Fruit fly (Drosophila melanogaster) whole organism: ENCODE measurements around the gene Tmhs.

Experiments used
- CG8478 ChIP-seq: fragments of >200 bp; optimal IDR thresholded peaks from 2 replicates; lab custom pipeline; 2018; ENCODE audit warnings: inconsistent platforms
- Dll ChIP-seq: fragments of >200 bp; optimal IDR thresholded peaks from 2 replicates; lab custom pipeline; 2017
- EcR ChIP-seq, 2 experiments: fragments of >200 bp; optimal IDR thresholded peaks; 2 replicates each; lab custom pipeline; 2017; ENCODE audit warnings: missing biosample characterization in 2 of 2, missing genetic modification characterization in 2 of 2, missing genetic modification reagents in 2 of 2
- pan ChIP-seq: fragments of >200 bp; optimal IDR thresholded peaks from 2 replicates; lab custom pipeline; 2017
- psq ChIP-seq: fragments of >200 bp; optimal IDR thresholded peaks from 2 replicates; lab custom pipeline; 2017
- usp ChIP-seq: fragments of >200 bp; optimal IDR thresholded peaks from 2 replicates; lab custom pipeline; 2017; ENCODE audit warnings: missing biosample characterization, missing genetic modification characterization, mixed read lengths

Tmhs gene

dm6 chr3L:1897709-1898108, 12.3 kb downstream of the Tmhs start:
- no peak for TF ChIP-seq psq (lab: Kevin White, UChicago)
- TF ChIP-seq pan (lab: Kevin White, UChicago) = no peak
- no peak for TF ChIP-seq usp (GFP tag; lab: Kevin White, UChicago)
- TF ChIP-seq EcR (GFP tag; optimal IDR thresholded peaks at IDR 0.05; lab: Kevin White, UChicago) = no peak
- TF ChIP-seq Dll (lab: Kevin White, UChicago) = no peak
- no peak for TF ChIP-seq CG8478

- TF ChIP-seq Dll (lab: Kevin White, UChicago) (peak; percentile 13), pan (lab: Kevin White, UChicago) (no peak)
Observed at dm6 chr3L:1899616-1900015, 14.2 kb downstream of the Tmhs start.

DNA sequence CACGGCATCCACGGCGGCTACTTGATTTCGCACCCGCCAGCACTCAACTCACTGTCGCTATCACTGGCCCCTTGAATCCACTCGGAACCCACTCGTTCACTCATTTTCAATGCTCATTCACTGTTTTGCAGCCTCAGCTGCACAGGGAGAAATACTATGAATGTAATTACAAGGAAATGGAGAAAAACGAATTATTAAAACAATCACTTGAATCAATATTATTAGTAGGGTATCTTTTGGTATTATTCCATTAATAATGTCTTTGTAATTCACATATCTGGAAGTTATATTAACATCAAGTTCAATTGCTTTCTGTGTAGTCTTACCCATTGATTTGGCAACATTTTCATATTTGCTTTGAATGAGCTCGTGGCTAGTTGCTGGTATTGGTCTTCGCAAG, 15.2 kb downstream of the Tmhs start:
- no peak for TF ChIP-seq EcR (GFP tag; optimal IDR thresholded peaks at IDR 0.05; lab: Kevin White, UChicago)
- TF ChIP-seq pan (lab: Kevin White, UChicago) = no peak
- TF ChIP-seq CG8478 = no peak
- TF ChIP-seq Dll (lab: Kevin White, UChicago) = no peak
- TF ChIP-seq usp (GFP tag; lab: Kevin White, UChicago) = no peak

DNA sequence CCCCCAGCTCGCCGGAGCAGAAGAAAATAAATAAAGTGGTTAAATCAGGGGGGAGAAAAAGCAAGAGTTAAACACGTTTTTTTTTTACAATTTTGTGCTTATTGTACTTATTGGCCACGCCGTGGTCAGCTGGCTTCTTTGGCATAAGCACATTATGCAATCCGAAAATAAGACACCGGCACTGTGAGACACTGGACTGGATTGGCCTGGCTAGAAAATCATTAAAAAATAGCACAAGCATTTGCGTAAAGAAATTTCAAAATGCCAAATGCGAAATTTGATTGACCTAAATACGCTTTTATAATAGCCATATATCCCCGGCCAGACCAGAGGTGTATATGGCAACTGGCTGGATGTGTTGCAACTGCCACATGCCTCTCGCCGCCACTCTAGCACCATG, 19.0 kb downstream of the Tmhs start:
- no peak for TF ChIP-seq CG8478
- no peak for TF ChIP-seq EcR (GFP tag; optimal IDR thresholded peaks at IDR 0.05; lab: Kevin White, UChicago)
- TF ChIP-seq Dll (lab: Kevin White, UChicago) = no peak
- TF ChIP-seq usp (GFP tag; lab: Kevin White, UChicago) = no peak
- no peak for TF ChIP-seq psq (lab: Kevin White, UChicago)
- no peak for TF ChIP-seq pan (lab: Kevin White, UChicago)

- TF ChIP-seq pan (lab: Kevin White, UChicago) (no peak), EcR (GFP tag; optimal IDR thresholded peaks at IDR 0.05; lab: Kevin White, UChicago) (no peak), Dll (lab: Kevin White, UChicago) (no peak), CG8478 (no peak), usp (GFP tag; lab: Kevin White, UChicago) (no peak), psq (lab: Kevin White, UChicago) (no peak)
Observed at dm6 chr3L:1905273-1905672, 19.8 kb downstream of the Tmhs start.

DNA sequence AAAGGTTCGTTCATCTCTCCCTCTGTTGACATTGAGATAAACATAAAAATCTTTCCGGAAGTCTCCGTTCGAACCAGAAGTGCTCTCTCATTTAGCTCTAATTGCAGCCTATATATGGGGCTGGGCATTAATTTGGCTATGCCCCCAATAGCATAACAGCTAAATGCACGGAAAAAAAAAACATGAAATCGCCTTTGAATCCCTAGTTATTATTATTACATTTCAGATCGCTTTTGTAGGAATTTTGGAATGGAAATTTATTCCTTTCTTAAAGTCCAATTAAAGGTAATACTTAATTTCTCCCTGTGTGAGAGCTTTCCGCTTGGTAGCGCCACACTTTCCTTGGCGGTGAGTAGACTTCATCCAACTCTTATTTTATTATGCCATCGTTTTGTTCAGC, 20.8 kb downstream of the Tmhs start:
- TF ChIP-seq CG8478 (no peak), EcR (GFP tag; optimal IDR thresholded peaks at IDR 0.05; lab: Kevin White, UChicago) (no peak), Dll (lab: Kevin White, UChicago) (no peak), psq (lab: Kevin White, UChicago) (no peak), pan (lab: Kevin White, UChicago) (no peak), usp (GFP tag; lab: Kevin White, UChicago) (no peak)

DNA sequence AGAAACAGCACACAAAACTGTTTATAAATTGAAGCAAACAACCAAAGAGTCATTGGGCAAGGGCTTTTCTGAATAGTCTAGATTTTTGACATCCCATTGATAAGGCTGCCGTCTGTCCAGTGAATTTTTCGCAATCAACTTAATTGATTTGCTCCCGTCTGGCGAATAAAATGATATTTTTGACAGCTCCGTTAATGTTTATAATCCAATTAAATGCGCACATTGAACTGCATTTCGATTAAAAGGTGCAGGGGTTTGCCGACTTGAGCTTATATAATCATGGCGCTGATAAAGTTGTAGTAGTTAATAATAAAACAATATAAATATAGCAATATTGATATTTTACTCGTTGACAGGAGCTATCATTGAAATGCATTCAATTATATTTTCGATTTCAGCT, 23.5 kb downstream of the Tmhs start:
- TF ChIP-seq psq (lab: Kevin White, UChicago) = no peak
- no peak for TF ChIP-seq pan (lab: Kevin White, UChicago)
- no peak for TF ChIP-seq usp (GFP tag; lab: Kevin White, UChicago)

- TF ChIP-seq psq (lab: Kevin White, UChicago) = no peak
- no peak for TF ChIP-seq Dll (lab: Kevin White, UChicago)
- TF ChIP-seq pan (lab: Kevin White, UChicago) = no peak
- no peak for TF ChIP-seq usp (GFP tag; lab: Kevin White, UChicago)
- no peak for TF ChIP-seq CG8478
- TF ChIP-seq EcR (GFP tag; optimal IDR thresholded peaks at IDR 0.05; lab: Kevin White, UChicago) = no peak
Observed at dm6 chr3L:1910107-1910506, 24.6 kb downstream of the Tmhs start, which contains the start of gene dsb. Gene dsb (minus strand): TSS chr3L:1910197.

- TF ChIP-seq usp (GFP tag; lab: Kevin White, UChicago) (no peak), EcR (GFP tag; optimal IDR thresholded peaks at IDR 0.05; lab: Kevin White, UChicago) (no peak), Dll (lab: Kevin White, UChicago) (no peak), CG8478 (no peak), pan (lab: Kevin White, UChicago) (no peak), psq (lab: Kevin White, UChicago) (no peak)
Observed at dm6 chr3L:1914668-1915067, 29.2 kb downstream of the Tmhs start.

dm6 chr3L:1916617-1917016, 31.2 kb downstream of the Tmhs start:
- TF ChIP-seq pan (lab: Kevin White, UChicago) = no peak
- no peak for TF ChIP-seq psq (lab: Kevin White, UChicago)
- TF ChIP-seq EcR (GFP tag; optimal IDR thresholded peaks at IDR 0.05; lab: Kevin White, UChicago) = no peak
- no peak for TF ChIP-seq usp (GFP tag; lab: Kevin White, UChicago)
- TF ChIP-seq Dll (lab: Kevin White, UChicago) = no peak
- no peak for TF ChIP-seq CG8478

DNA sequence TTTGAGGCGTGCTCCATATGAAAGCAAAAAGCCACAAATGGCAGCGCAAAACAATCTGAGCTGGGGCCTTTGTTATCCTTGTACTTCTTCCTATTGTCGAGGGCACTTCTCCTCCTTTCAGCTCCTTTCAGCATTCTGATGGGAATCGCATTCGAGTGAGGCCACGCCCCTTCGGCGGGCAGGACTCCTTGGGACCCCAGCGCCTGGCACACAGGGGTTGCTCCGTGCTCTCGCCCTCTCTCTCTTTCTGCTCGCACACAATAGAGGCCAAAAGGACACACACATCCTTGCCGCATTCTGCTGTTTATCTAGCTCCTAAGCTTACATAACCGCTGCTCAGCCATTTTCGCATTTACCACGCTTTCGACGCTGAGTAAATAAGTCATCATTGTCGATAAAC, 34.6 kb downstream of the Tmhs start:
- TF ChIP-seq CG8478 (no peak), pan (lab: Kevin White, UChicago) (no peak), psq (lab: Kevin White, UChicago) (no peak), Dll (lab: Kevin White, UChicago) (no peak)

- no peak for TF ChIP-seq CG8478
- TF ChIP-seq usp (GFP tag; lab: Kevin White, UChicago) = no peak
- no peak for TF ChIP-seq psq (lab: Kevin White, UChicago)
- no peak for TF ChIP-seq Dll (lab: Kevin White, UChicago)
- TF ChIP-seq pan (lab: Kevin White, UChicago) = no peak
- no peak for TF ChIP-seq EcR (GFP tag; optimal IDR thresholded peaks at IDR 0.05; lab: Kevin White, UChicago)
Observed at dm6 chr3L:1920943-1921342, 35.5 kb downstream of the Tmhs start, which contains the start of gene Dbx. Gene Dbx (plus strand): TSS chr3L:1921307.

DNA sequence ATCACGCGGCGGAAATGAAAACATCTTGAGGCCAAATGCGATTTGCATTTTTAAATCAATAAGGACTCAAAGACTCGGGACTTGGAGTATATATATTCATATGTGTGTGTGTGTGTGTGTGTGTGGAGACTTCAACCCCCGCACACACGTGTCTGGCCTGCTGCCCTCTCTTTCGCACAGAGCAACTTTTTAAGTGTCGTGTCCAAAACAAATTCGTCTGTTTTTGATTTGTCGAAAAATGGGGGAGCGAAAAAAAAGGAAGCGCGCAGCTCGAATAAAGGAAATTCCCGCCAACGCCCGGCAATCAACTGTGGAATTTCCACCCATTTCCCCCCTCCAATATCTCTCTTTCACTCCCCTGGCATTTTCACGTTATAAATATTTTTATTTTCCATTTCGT, 43.5 kb downstream of the Tmhs start:
- no peak for TF ChIP-seq Dll (lab: Kevin White, UChicago)
- TF ChIP-seq usp (GFP tag; lab: Kevin White, UChicago) = no peak
- TF ChIP-seq pan (lab: Kevin White, UChicago) = no peak
- no peak for TF ChIP-seq CG8478
- no peak for TF ChIP-seq EcR (GFP tag; optimal IDR thresholded peaks at IDR 0.05; lab: Kevin White, UChicago)
- TF ChIP-seq psq (lab: Kevin White, UChicago) = no peak
